Worm (Caenorhabditis elegans): ENCODE results near the gene odr-4.

ce11 chrIII:6730185-6730850, at the start of gene odr-4, which contains the start of gene Y102E9.5:
- TF ChIP-seq nfyb-1 (GFP tag; IDR thresholded peaks at IDR 0.05) (no peak), B0035.1 (tag; optimal IDR thresholded peaks at IDR 0.05) (no peak), pbrm-1 (GFP tag; IDR thresholded peaks at IDR 0.05) (no peak), hsf-1 (GFP tag; IDR thresholded peaks at IDR 0.05) (no peak), ama-1 (optimal IDR thresholded peaks at IDR 0.05) (no peak), ama-1 (GFP tag; optimal IDR thresholded peaks at IDR 0.05) (no peak), madf-6 (GFP tag; IDR thresholded peaks at IDR 0.05) (no peak), ztf-6 (GFP tag; IDR thresholded peaks at IDR 0.05) (no peak), ztf-3 (GFP tag; optimal IDR thresholded peaks at IDR 0.05) (no peak), efl-1 (GFP tag; optimal IDR thresholded peaks at IDR 0.05) (no peak), pha-4 (tag; optimal IDR thresholded peaks at IDR 0.05) (no peak), dox-1 (GFP tag; IDR thresholded peaks at IDR 0.05) (no peak), hrde-1 (tag; optimal IDR thresholded peaks at IDR 0.05; ENCODE audit: borderline replicate concordance) (no peak), mxl-1 (tag; optimal IDR thresholded peaks at IDR 0.05) (no peak), F52B5.7 (tag; optimal IDR thresholded peaks at IDR 0.05) (no peak)
